Fruit fly (Drosophila melanogaster): ENCODE measurements around the gene CG45691.

DNA sequence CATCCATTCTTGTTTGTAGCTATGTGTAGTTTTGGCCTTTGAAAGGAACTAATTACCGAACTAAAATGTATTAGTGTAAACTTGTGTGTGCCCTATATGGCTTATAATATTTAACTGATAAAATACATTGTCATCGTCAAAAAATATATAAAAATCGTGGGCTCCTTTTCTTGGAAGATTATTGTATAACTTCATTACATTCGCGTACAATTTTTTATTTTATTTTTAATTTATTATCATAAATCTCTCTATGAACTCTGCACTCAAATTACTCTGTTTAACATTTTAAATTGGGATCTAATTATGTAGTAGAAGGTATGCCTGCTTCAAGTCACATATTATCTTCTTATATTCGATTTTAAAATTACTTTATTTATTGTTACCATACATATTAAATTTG lies 28.4 kb downstream of the CG45691 start, which contains the start of gene CG6380:
- TF ChIP-seq EcR (GFP tag; optimal IDR thresholded peaks at IDR 0.05) = no peak
- TF ChIP-seq CG8478 (optimal IDR thresholded peaks at IDR 0.05) = no peak

All from whole organism.